Worm (Caenorhabditis elegans): ENCODE results near the gene nlp-79.
A peak's percentile ranks its signal among the peaks of the same experiment; 100 is the strongest.

The nlp-79 gene

ce11 chrIV:13127720-13128119 lies 21.7 kb upstream of the nlp-79 start:
- TF ChIP-seq elt-1 (tag; optimal IDR thresholded peaks at IDR 0.05; ENCODE audit: borderline replicate concordance, insufficient read depth) (no peak), snpc-4 (tag; optimal IDR thresholded peaks at IDR 0.05) (no peak), ces-1 (GFP tag; optimal IDR thresholded peaks at IDR 0.05) (peak; percentile 55), flh-1 (GFP tag; optimal IDR thresholded peaks at IDR 0.05) (no peak), mls-2 (tag; optimal IDR thresholded peaks at IDR 0.05) (no peak), nhr-2 (tag; optimal IDR thresholded peaks at IDR 0.05) (no peak), ceh-83 (GFP tag; optimal IDR thresholded peaks at IDR 0.05) (no peak)

DNA sequence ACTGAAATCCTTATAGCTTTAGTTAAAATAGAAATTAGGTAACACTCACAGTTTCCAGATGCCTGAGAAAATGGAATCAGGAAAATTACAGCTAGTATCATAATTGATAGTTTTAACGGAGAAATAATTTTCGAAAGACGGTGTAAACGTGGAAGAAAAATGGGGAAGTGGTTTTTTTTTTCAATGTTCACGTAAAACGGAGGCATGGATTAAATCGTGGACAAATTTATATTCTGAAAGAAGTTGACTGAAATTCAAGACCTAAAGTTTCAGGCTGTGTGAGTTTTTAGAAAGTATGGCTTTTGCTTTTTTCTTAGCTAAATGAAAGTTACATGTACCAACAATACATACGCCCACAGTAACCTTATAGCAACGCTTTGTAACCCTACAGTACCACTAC lies 7.1 kb upstream of the nlp-79 start, which contains the start of gene spe-43:
TSS of gene spe-43 (minus strand) at position 101 of the 400 bp plus-strand sequence.
- no peak for TF ChIP-seq cnd-1 (tag; optimal IDR thresholded peaks at IDR 0.05)
- no peak for TF ChIP-seq flh-1 (GFP tag; optimal IDR thresholded peaks at IDR 0.05)
- no peak for TF ChIP-seq nhr-2 (tag; optimal IDR thresholded peaks at IDR 0.05)
- TF ChIP-seq nhr-237 (tag; optimal IDR thresholded peaks at IDR 0.05): no peak
- TF ChIP-seq pha-4 (tag; optimal IDR thresholded peaks at IDR 0.05): no peak
- TF ChIP-seq ham-2 (GFP tag; optimal IDR thresholded peaks at IDR 0.05): no peak
- no peak for TF ChIP-seq drap-1 (GFP tag; optimal IDR thresholded peaks at IDR 0.05)
- no peak for TF ChIP-seq mep-1 (tag; optimal IDR thresholded peaks at IDR 0.05)
- no peak for TF ChIP-seq ceh-83 (GFP tag; optimal IDR thresholded peaks at IDR 0.05)
- no peak for TF ChIP-seq bed-3 (GFP tag; optimal IDR thresholded peaks at IDR 0.05)
- no peak for TF ChIP-seq lin-13 (tag; optimal IDR thresholded peaks at IDR 0.05)
- TF ChIP-seq sptf-1 (tag; optimal IDR thresholded peaks at IDR 0.05): no peak
- no peak for TF ChIP-seq unc-39 (tag; optimal IDR thresholded peaks at IDR 0.05)
- no peak for TF ChIP-seq nhr-28 (tag; optimal IDR thresholded peaks at IDR 0.05)
- no peak for TF ChIP-seq zip-8 (tag; optimal IDR thresholded peaks at IDR 0.05)
- TF ChIP-seq hlh-1 (tag; optimal IDR thresholded peaks at IDR 0.05): no peak
- TF ChIP-seq elt-3 (tag; optimal IDR thresholded peaks at IDR 0.05): no peak

DNA sequence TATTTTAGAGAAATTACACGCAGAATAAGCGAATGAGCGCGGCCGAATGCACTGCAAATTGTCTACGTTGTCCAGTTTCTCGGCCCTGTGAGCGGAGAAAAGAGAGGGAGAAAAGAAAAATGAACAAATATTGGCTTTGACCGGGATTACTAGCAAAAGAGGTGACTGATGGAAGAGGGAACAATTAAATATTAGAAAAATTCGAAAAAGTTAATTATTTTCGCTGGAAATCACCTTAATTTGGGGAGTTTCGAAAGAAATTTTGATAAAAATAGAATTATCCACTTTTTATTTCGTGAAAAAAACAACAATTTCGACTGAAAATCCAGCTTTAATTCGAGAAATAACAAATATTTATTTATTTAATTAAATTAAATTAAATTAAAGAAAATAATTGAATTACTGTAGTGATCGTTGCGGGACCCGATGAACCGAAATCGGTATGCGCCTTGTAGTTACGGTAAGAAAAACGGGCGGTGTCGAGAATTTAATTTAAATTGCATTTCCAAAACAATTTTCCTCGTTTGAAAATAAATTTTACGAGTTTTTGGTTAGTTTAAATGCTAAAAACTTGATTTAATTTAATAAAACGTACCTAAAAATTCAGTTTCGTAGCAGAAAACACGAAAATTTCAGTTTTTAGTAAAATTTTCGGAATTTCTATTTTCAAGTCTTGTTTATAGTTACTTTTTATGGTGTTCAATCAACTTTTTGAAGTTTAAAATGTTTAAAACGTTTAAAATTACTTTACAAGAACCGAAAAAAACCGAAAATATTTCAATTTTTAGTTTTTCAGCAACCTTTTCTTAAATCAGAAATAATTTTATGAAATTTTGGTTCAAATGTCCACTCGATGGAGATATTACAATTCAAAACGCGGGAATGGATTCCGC lies 5.3 kb downstream of the nlp-79 start, which contains the start of the genes crld-1 and msh-5:
TSS of gene crld-1 (minus strand) at position 51 of the 893 bp plus-strand sequence.
TSS of gene msh-5 (plus strand) at position 843 of the 893 bp plus-strand sequence.
- TF ChIP-seq nhr-28 (tag; optimal IDR thresholded peaks at IDR 0.05): no peak

ce11 chrIV:13165181-13165580 lies 15.8 kb downstream of the nlp-79 start, which contains the start of gene scl-14:
TSS of gene scl-14 (plus strand) at chrIV:13165481.
- TF ChIP-seq ztf-11 (tag; optimal IDR thresholded peaks at IDR 0.05) (no peak), nhr-12 (tag; optimal IDR thresholded peaks at IDR 0.05) (no peak), ceh-43 (GFP tag; optimal IDR thresholded peaks at IDR 0.05) (no peak), lin-13 (tag; optimal IDR thresholded peaks at IDR 0.05) (no peak), ceh-39 (tag; optimal IDR thresholded peaks at IDR 0.05) (no peak), hlh-1 (tag; optimal IDR thresholded peaks at IDR 0.05) (no peak)

ce11 chrIV:13167534-13167933 lies 18.2 kb downstream of the nlp-79 start:
- TF ChIP-seq ztf-11 (tag; optimal IDR thresholded peaks at IDR 0.05) (no peak), ceh-83 (GFP tag; optimal IDR thresholded peaks at IDR 0.05) (no peak), ceh-43 (GFP tag; optimal IDR thresholded peaks at IDR 0.05) (no peak), snpc-4 (tag; optimal IDR thresholded peaks at IDR 0.05) (no peak), unc-62 (GFP tag; optimal IDR thresholded peaks at IDR 0.05) (no peak), mep-1 (tag; optimal IDR thresholded peaks at IDR 0.05) (no peak), lin-32 (GFP tag; optimal IDR thresholded peaks at IDR 0.05) (no peak), tbx-8 (GFP tag; optimal IDR thresholded peaks at IDR 0.05) (no peak), hlh-1 (tag; optimal IDR thresholded peaks at IDR 0.05) (no peak), elt-1 (tag; optimal IDR thresholded peaks at IDR 0.05; ENCODE audit: borderline replicate concordance, insufficient read depth) (no peak), bed-3 (GFP tag; optimal IDR thresholded peaks at IDR 0.05) (no peak), ham-2 (GFP tag; optimal IDR thresholded peaks at IDR 0.05) (no peak), unc-120 (tag; optimal IDR thresholded peaks at IDR 0.05; ENCODE audit: poor library complexity, severe bottlenecking) (no peak), sptf-1 (tag; optimal IDR thresholded peaks at IDR 0.05) (no peak), lin-13 (tag; optimal IDR thresholded peaks at IDR 0.05) (no peak), nhr-2 (tag; optimal IDR thresholded peaks at IDR 0.05) (no peak), unc-39 (tag; optimal IDR thresholded peaks at IDR 0.05) (no peak), cnd-1 (tag; optimal IDR thresholded peaks at IDR 0.05) (no peak), mls-2 (tag; optimal IDR thresholded peaks at IDR 0.05) (no peak)
